Fruit fly (Drosophila melanogaster): ENCODE measurements around the gene Rint1.

Gene Rint1

DNA sequence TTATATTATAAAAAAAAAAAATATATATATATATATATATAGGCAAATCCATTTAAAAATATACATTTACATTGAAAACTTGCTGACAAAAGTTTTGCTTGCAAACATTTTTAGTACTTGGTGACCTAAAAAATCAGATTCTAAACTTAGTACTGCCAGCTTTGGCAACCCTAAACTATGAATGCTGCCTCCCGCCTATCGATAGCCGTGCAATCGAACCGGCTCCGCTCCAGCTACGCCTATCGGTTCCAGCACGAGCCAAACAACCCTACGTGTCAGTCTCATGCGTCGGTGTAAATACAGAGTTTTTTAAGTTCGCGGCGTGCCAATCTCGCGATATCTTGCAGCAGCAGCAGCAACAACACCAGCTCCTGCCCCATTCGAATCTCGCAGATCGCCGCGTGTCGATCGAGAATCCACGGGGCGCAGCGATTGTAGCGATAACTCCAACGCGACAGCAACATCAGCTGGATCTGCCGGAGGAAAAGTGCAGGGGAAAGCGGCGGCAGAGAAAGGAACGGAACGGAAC lies 37.0 kb downstream of the Rint1 start, which contains the start of gene Sec63 (continued):
- TF ChIP-seq CG10366 (GFP tag; IDR thresholded peaks at IDR 0.05) (peak; percentile 35; the same call in 1 of the 2 replicates), CG4617 (GFP tag; optimal IDR thresholded peaks at IDR 0.05; ENCODE audit: borderline replicate concordance) (peak; percentile 43), MBD-R2 (GFP tag; IDR thresholded peaks at IDR 0.05) (peak; percentile 79), zfh2 (GFP tag; optimal IDR thresholded peaks at IDR 0.05) (peak; percentile 22), CG3065 (GFP tag; optimal IDR thresholded peaks at IDR 0.05) (peak; percentile 52), al (GFP tag; IDR thresholded peaks at IDR 0.05) (peak; percentile 62), ewg (GFP tag; optimal IDR thresholded peaks at IDR 0.05) (peak; percentile 44), mirr (GFP tag; optimal IDR thresholded peaks at IDR 0.05) (no peak), Poxn (GFP tag; IDR thresholded peaks at IDR 0.05) (no peak), fd3F (GFP tag; optimal IDR thresholded peaks at IDR 0.05) (no peak), CG10543 (GFP tag; optimal IDR thresholded peaks at IDR 0.05) (peak; percentile 7), Fer1 (GFP tag; optimal IDR thresholded peaks at IDR 0.05) (peak; percentile 4), CG12071 (GFP tag; optimal IDR thresholded peaks at IDR 0.05) (no peak), CG18262 (tag; optimal IDR thresholded peaks at IDR 0.05) (peak; percentile 26), CG4360 (GFP tag; IDR thresholded peaks at IDR 0.05) (no peak), CG32772 (GFP tag; IDR thresholded peaks at IDR 0.05) (peak; percentile 4; the same call in 1 of the 2 replicates), CG17385 (GFP tag; optimal IDR thresholded peaks at IDR 0.05) (no peak), Bdp1 (GFP tag; optimal IDR thresholded peaks at IDR 0.05) (peak; percentile 24), Jarid2 (GFP tag; optimal IDR thresholded peaks at IDR 0.05) (peak; percentile 6), CG32767 (GFP tag; IDR thresholded peaks at IDR 0.05) (peak; percentile 20; the same call in 1 of the 2 replicates), CG13775 (GFP tag; optimal IDR thresholded peaks at IDR 0.05) (peak; percentile 48), Hmr (GFP tag; optimal IDR thresholded peaks at IDR 0.05) (peak; percentile 67), Awh (GFP tag; IDR thresholded peaks at IDR 0.05) (0 out of 2 replicates have a peak, but pooled peaks have one; percentile 29), p53 (GFP tag; optimal IDR thresholded peaks at IDR 0.05) (no peak), luna (GFP tag; optimal IDR thresholded peaks at IDR 0.05) (peak; percentile 22), Ets65A (GFP tag) (no peak), CG10321 (GFP tag; IDR thresholded peaks at IDR 0.05) (no peak), CG4424 (GFP tag; optimal IDR thresholded peaks at IDR 0.05) (peak; percentile 45), Bgb (GFP tag; IDR thresholded peaks at IDR 0.05; ENCODE audit: partially characterized antibody) (peak; percentile 93), Xrp1 (GFP tag; IDR thresholded peaks at IDR 0.05) (peak; percentile 71), ara (GFP tag; IDR thresholded peaks at IDR 0.05) (peak; percentile 25; the same call in 1 of the 2 replicates), CG14441 (GFP tag; IDR thresholded peaks at IDR 0.05) (peak; percentile 64; the same call in 1 of the 2 replicates), CG7987 (GFP tag; optimal IDR thresholded peaks at IDR 0.05) (no peak), Ada2b (GFP tag; IDR thresholded peaks at IDR 0.05) (0 out of 2 replicates have a peak, but pooled peaks have one; percentile 4), wdn (GFP tag; IDR thresholded peaks at IDR 0.05) (peak; percentile 25; the same call in 1 of the 2 replicates), lmd (GFP tag; IDR thresholded peaks at IDR 0.05) (peak; percentile 56; the same call in 1 of the 2 replicates), vvl (GFP tag; IDR thresholded peaks at IDR 0.05) (peak; percentile 11; the same call in 1 of the 2 replicates), CG16813 (GFP tag; IDR thresholded peaks at IDR 0.05; ENCODE audit: partially characterized antibody) (peak; percentile 81), dmrt99B (tag; optimal IDR thresholded peaks at IDR 0.05) (peak; percentile 14), eyg (GFP tag; optimal IDR thresholded peaks at IDR 0.05) (no peak), CG2199 (GFP tag; IDR thresholded peaks at IDR 0.05) (peak; percentile 23; the same call in 1 of the 3 replicates), CG7372 (GFP tag; IDR thresholded peaks at IDR 0.05) (peak; percentile 43; the same call in 1 of the 2 replicates), CG12391 (tag; optimal IDR thresholded peaks at IDR 0.05) (peak; percentile 58), CG14860 (GFP tag; IDR thresholded peaks at IDR 0.05; ENCODE audit: partially characterized antibody) (peak; percentile 80), crol (GFP tag; IDR thresholded peaks at IDR 0.05) (peak; percentile 56), sug (tag; optimal IDR thresholded peaks at IDR 0.05) (peak; percentile 3), CoRest (tag; optimal IDR thresholded peaks at IDR 0.05) (peak; percentile 34), lilli (GFP tag; optimal IDR thresholded peaks at IDR 0.05) (peak; percentile 51), slou (GFP tag; optimal IDR thresholded peaks at IDR 0.05) (no peak), CG10267 (tag; optimal IDR thresholded peaks at IDR 0.05) (peak; percentile 19)

All from whole organism, embryonic.